Worm (Caenorhabditis elegans) whole organism, mixed stage, embryonic: ENCODE data around the gene C24H10.3.

Experiments
- M03D4.4 ChIP-seq: sonication (generic microtip); optimal IDR thresholded peaks from 2 replicates; lab custom pipeline; 2017; ENCODE audit warnings: mild to moderate bottlenecking, missing genetic modification characterization, missing compliant biosample characterization
- bed-3 ChIP-seq: fragments of 200-800 bp; sonication (Bioruptor generic); optimal IDR thresholded peaks from 3 replicates; lab custom pipeline; 2018; ENCODE audit warnings: mild to moderate bottlenecking, missing genetic modification characterization, moderate library complexity, missing compliant biosample characterization
- blmp-1 ChIP-seq: fragments of 150-350 bp; optimal IDR thresholded peaks from 2 replicates; lab custom pipeline; 2014; ENCODE audit warnings: missing biosample characterization, missing genetic modification characterization
- ceh-39 ChIP-seq: fragments of 150-350 bp; optimal IDR thresholded peaks from 2 replicates; lab custom pipeline; 2014; ENCODE audit warnings: missing biosample characterization, missing genetic modification characterization
- ceh-43 ChIP-seq: fragments of 200-800 bp; sonication (Bioruptor generic); optimal IDR thresholded peaks from 2 replicates; lab custom pipeline; 2018; ENCODE audit warnings: mild to moderate bottlenecking, missing genetic modification characterization, moderate library complexity, missing compliant biosample characterization
- ceh-83 ChIP-seq: fragments of 200-800 bp; sonication (Bioruptor generic); optimal IDR thresholded peaks from 2 replicates; lab custom pipeline; 2018; ENCODE audit warnings: mild to moderate bottlenecking, missing genetic modification characterization, missing compliant biosample characterization
- ces-1 ChIP-seq: fragments of 150-350 bp; optimal IDR thresholded peaks from 2 replicates; lab custom pipeline; 2014; ENCODE audit warnings: missing biosample characterization, missing genetic modification reagents, missing genetic modification characterization
- drap-1 ChIP-seq: fragments of 200-800 bp; sonication (Bioruptor generic); optimal IDR thresholded peaks from 3 replicates; lab custom pipeline; 2018; ENCODE audit warnings: mild to moderate bottlenecking, missing genetic modification characterization, missing compliant biosample characterization
- elt-3 ChIP-seq: fragments of 150-350 bp; optimal IDR thresholded peaks from 2 replicates; lab custom pipeline; 2014; ENCODE audit warnings: missing biosample characterization, missing genetic modification characterization
- flh-1 ChIP-seq: fragments of 200-800 bp; sonication (Bioruptor generic); optimal IDR thresholded peaks from 2 replicates; lab custom pipeline; 2018; ENCODE audit warnings: mild to moderate bottlenecking, missing genetic modification characterization, moderate library complexity, missing compliant biosample characterization
- ham-2 ChIP-seq: fragments of 200-800 bp; sonication (Bioruptor generic); optimal IDR thresholded peaks from 2 replicates; lab custom pipeline; 2018; ENCODE audit warnings: mild to moderate bottlenecking, missing genetic modification characterization, missing compliant biosample characterization
- hlh-1 ChIP-seq: fragments of 150-350 bp; optimal IDR thresholded peaks from 2 replicates; lab custom pipeline; 2014; ENCODE audit warnings: missing biosample characterization, missing genetic modification reagents, missing genetic modification characterization
- lin-13 ChIP-seq: fragments of 150-350 bp; optimal IDR thresholded peaks from 2 replicates; lab custom pipeline; 2014; ENCODE audit warnings: missing biosample characterization, missing genetic modification characterization
- mab-5 ChIP-seq: fragments of 150-350 bp; optimal IDR thresholded peaks from 2 replicates; lab custom pipeline; 2014; ENCODE audit warnings: missing biosample characterization, missing genetic modification characterization
- mep-1 ChIP-seq: fragments of 150-350 bp; optimal IDR thresholded peaks from 2 replicates; lab custom pipeline; 2017; ENCODE audit warnings: missing biosample characterization, missing genetic modification reagents, missing genetic modification characterization, inconsistent platforms
- mls-2 ChIP-seq: sonication (generic microtip); optimal IDR thresholded peaks from 2 replicates; lab custom pipeline; 2016; ENCODE audit warnings: mild to moderate bottlenecking, missing genetic modification characterization, moderate library complexity, missing compliant biosample characterization
- nhr-12 ChIP-seq: fragments of 150-350 bp; optimal IDR thresholded peaks from 2 replicates; lab custom pipeline; 2014; ENCODE audit warnings: missing biosample characterization, missing genetic modification characterization
- nhr-237 ChIP-seq: fragments of 150-350 bp; optimal IDR thresholded peaks from 2 replicates; lab custom pipeline; 2014; ENCODE audit warnings: missing biosample characterization, missing genetic modification characterization
- nhr-28 ChIP-seq: fragments of 150-350 bp; optimal IDR thresholded peaks from 2 replicates; lab custom pipeline; 2014; ENCODE audit warnings: missing biosample characterization, missing genetic modification characterization
- pha-4 ChIP-seq: fragments of 150-350 bp; optimal IDR thresholded peaks from 2 replicates; lab custom pipeline; 2018; ENCODE audit warnings: missing biosample characterization, missing genetic modification reagents, missing genetic modification characterization
- sem-2 ChIP-seq: fragments of 200-800 bp; sonication (Bioruptor generic); optimal IDR thresholded peaks from 2 replicates; lab custom pipeline; 2018; ENCODE audit warnings: mild to moderate bottlenecking, missing genetic modification characterization, missing compliant biosample characterization
- sptf-1 ChIP-seq: sonication (generic microtip); optimal IDR thresholded peaks from 2 replicates; lab custom pipeline; 2017; ENCODE audit warnings: mild to moderate bottlenecking, missing genetic modification characterization, moderate library complexity, missing compliant biosample characterization
- tbx-8 ChIP-seq: fragments of 200-800 bp; sonication (Bioruptor generic); optimal IDR thresholded peaks from 2 replicates; lab custom pipeline; 2018; ENCODE audit warnings: mild to moderate bottlenecking, missing genetic modification characterization, moderate library complexity, missing compliant biosample characterization
- unc-120 ChIP-seq: sonication (generic microtip); optimal IDR thresholded peaks from 2 replicates; lab custom pipeline; 2017; ENCODE audit warnings: missing genetic modification characterization, missing compliant biosample characterization; ENCODE audit not compliant: poor library complexity, severe bottlenecking
- unc-62 ChIP-seq: fragments of 150-350 bp; optimal IDR thresholded peaks from 2 replicates; lab custom pipeline; 2014; ENCODE audit warnings: missing biosample characterization, missing genetic modification reagents, missing genetic modification characterization
- zip-8 ChIP-seq: fragments of 150-350 bp; optimal IDR thresholded peaks from 2 replicates; lab custom pipeline; 2014; ENCODE audit warnings: missing biosample characterization, missing genetic modification characterization
- ztf-11 ChIP-seq: fragments of 150-350 bp; optimal IDR thresholded peaks from 2 replicates; lab custom pipeline; 2014; ENCODE audit warnings: missing biosample characterization, missing genetic modification characterization

The C24H10.3 gene

ce11 chrX:5022682-5023081 lies 38.2 kb upstream of the C24H10.3 start (continued):
- TF ChIP-seq hlh-1 (tag; lab: Kevin White, UChicago) = no peak
- TF ChIP-seq sptf-1 (tag; lab: Kevin White, UChicago) = peak; percentile 84
- TF ChIP-seq ham-2 (GFP tag; lab: Kevin White, UChicago) = peak; percentile 36
- no peak for TF ChIP-seq ces-1 (GFP tag; lab: Kevin White, UChicago)
- TF ChIP-seq ceh-43 = peak; percentile 42
- TF ChIP-seq lin-13 (tag; lab: Kevin White, UChicago) = no peak
- no peak for TF ChIP-seq unc-62 (GFP tag; lab: Kevin White, UChicago)
- TF ChIP-seq ztf-11 = no peak
- TF ChIP-seq mab-5 (tag; lab: Kevin White, UChicago) = no peak

ce11 chrX:5024300-5024699 lies 36.6 kb upstream of the C24H10.3 start, which contains the start of gene ZC449.1:
ZC449.1 (plus strand) TSS chrX:5024420.
- TF ChIP-seq tbx-8 (GFP tag; lab: Kevin White, UChicago) = no peak
- TF ChIP-seq ceh-43 = no peak
- no peak for TF ChIP-seq blmp-1 (tag; lab: Kevin White, UChicago)
- TF ChIP-seq zip-8 (tag; lab: Kevin White, UChicago) = no peak
- no peak for TF ChIP-seq bed-3
- TF ChIP-seq ham-2 (GFP tag; lab: Kevin White, UChicago) = peak; percentile 51
- TF ChIP-seq sem-2 (GFP tag; lab: Kevin White, UChicago) = no peak
- TF ChIP-seq nhr-237 (tag; lab: Kevin White, UChicago) = no peak

DNA sequence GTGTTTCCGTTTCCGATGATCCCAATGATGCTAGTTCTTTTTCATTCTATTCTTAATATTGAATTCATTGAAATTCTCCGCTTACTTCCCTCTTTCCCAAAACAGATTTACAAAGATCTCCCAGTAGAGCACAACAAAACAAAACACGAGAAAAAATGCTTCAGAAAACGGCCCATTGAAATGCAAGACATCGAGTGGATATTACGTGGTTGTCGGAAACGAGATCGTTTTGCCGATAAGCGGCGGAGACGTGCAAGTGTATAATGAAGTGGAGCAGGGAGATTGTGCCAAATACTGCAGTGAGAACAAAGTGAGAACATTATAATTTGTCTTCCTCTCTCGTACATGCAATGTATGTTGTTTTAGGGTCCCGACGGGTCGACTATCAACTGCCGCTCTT lies 34.4 kb upstream of the C24H10.3 start:
- TF ChIP-seq ceh-83 = no peak
- TF ChIP-seq ceh-43 = no peak
- no peak for TF ChIP-seq pha-4 (tag; lab: Kevin White, UChicago)
- TF ChIP-seq nhr-237 (tag; lab: Kevin White, UChicago) = no peak
- no peak for TF ChIP-seq sem-2 (GFP tag; lab: Kevin White, UChicago)
- no peak for TF ChIP-seq ceh-39 (tag; lab: Kevin White, UChicago)
- no peak for TF ChIP-seq lin-13 (tag; lab: Kevin White, UChicago)
- TF ChIP-seq bed-3 = no peak
- no peak for TF ChIP-seq drap-1
- TF ChIP-seq ces-1 (GFP tag; lab: Kevin White, UChicago) = no peak
- no peak for TF ChIP-seq mep-1 (tag; lab: Kevin White, UChicago)
- no peak for TF ChIP-seq ham-2 (GFP tag; lab: Kevin White, UChicago)
- TF ChIP-seq M03D4.4 (tag; lab: Kevin White, UChicago) = no peak
- TF ChIP-seq blmp-1 (tag; lab: Kevin White, UChicago) = no peak
- no peak for TF ChIP-seq zip-8 (tag; lab: Kevin White, UChicago)
- TF ChIP-seq tbx-8 (GFP tag; lab: Kevin White, UChicago) = no peak
- no peak for TF ChIP-seq mab-5 (tag; lab: Kevin White, UChicago)

- peak; percentile 44 for TF ChIP-seq hlh-1 (tag; lab: Kevin White, UChicago)
- peak; percentile 73 for TF ChIP-seq ces-1 (GFP tag; lab: Kevin White, UChicago)
- no peak for TF ChIP-seq elt-3
- TF ChIP-seq flh-1 = no peak
Observed at ce11 chrX:5027923-5028592, 32.8 kb upstream of the C24H10.3 start.

DNA sequence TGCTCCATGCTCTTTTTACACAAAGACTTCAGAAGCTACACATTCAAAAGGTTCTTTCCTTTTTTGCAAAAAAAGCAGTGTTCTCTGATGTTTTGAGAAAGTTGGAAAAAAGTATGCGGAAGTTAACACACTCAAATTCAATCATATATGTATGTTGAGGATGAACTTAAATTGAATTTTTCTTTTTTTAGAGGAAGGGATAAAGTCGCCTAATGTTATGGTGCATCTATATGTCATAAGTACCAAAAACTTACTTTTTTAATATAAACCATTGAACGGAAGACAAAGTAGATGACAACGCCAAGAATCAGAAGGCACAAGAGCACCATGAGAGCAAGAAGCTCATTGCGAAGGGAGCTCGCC lies 32.3 kb upstream of the C24H10.3 start:
- no peak for TF ChIP-seq nhr-12 (tag; lab: Kevin White, UChicago)
- no peak for TF ChIP-seq mls-2 (tag; lab: Kevin White, UChicago)
- TF ChIP-seq ham-2 (GFP tag; lab: Kevin White, UChicago) = no peak
- no peak for TF ChIP-seq unc-62 (GFP tag; lab: Kevin White, UChicago)
- no peak for TF ChIP-seq nhr-28
- no peak for TF ChIP-seq unc-120 (tag; lab: Kevin White, UChicago)
- TF ChIP-seq blmp-1 (tag; lab: Kevin White, UChicago) = no peak
- TF ChIP-seq ceh-43 = no peak
- no peak for TF ChIP-seq hlh-1 (tag; lab: Kevin White, UChicago)
- no peak for TF ChIP-seq drap-1

DNA sequence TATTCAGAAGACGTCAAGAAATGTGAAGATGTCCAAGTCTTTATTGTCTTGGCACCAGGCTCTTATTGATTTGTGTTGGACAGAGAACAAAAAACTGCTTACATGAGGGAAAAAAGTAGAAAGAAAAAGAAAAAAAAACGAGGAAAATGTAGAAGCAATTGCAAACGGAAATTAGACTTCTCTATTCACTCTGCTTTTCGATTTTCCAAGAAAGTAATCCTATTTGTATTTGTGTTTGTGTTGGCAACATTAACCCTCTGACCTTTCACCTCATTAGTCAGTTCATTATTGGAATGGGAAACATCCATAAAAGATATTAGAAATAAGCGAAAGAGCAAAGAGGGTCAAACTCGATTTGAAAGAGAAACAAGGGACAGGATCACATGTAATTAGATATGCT lies 29.1 kb upstream of the C24H10.3 start:
- TF ChIP-seq ces-1 (GFP tag; lab: Kevin White, UChicago) (peak; percentile 99), tbx-8 (GFP tag; lab: Kevin White, UChicago) (no peak), mls-2 (tag; lab: Kevin White, UChicago) (no peak)
